Worm (Caenorhabditis elegans) whole organism, L3 larva: ENCODE measurements around the gene gst-41.

Experiments used
- ZK546.5 ChIP-seq: sonication (generic microtip); optimal IDR thresholded peaks from 2 replicates; lab custom pipeline; 2017; ENCODE audit warnings: missing biosample characterization, missing genetic modification characterization
- aly-2 ChIP-seq: fragments of 150-350 bp; optimal IDR thresholded peaks from 2 replicates; lab custom pipeline; 2014; ENCODE audit warnings: missing biosample characterization, missing genetic modification characterization
- ceh-28 ChIP-seq: fragments of 150-350 bp; optimal IDR thresholded peaks from 2 replicates; lab custom pipeline; 2014; ENCODE audit warnings: missing biosample characterization, missing genetic modification reagents, missing genetic modification characterization
- ceh-82 ChIP-seq: fragments of 150-350 bp; optimal IDR thresholded peaks from 2 replicates; lab custom pipeline; 2014; ENCODE audit warnings: missing biosample characterization, missing genetic modification characterization
- ceh-9 ChIP-seq: sonication (generic microtip); optimal IDR thresholded peaks from 2 replicates; lab custom pipeline; 2018; ENCODE audit warnings: missing biosample characterization, missing genetic modification characterization
- daf-12 ChIP-seq: fragments of 150-350 bp; optimal IDR thresholded peaks from 2 replicates; lab custom pipeline; 2014; ENCODE audit warnings: missing biosample characterization, missing genetic modification reagents, missing genetic modification characterization
- egl-27 ChIP-seq: sonication (generic microtip); optimal IDR thresholded peaks from 4 replicates; lab custom pipeline; 2017; ENCODE audit warnings: missing biosample characterization, missing genetic modification reagents, missing genetic modification characterization
- egl-5 ChIP-seq: fragments of 150-350 bp; optimal IDR thresholded peaks from 2 replicates; lab custom pipeline; 2017; ENCODE audit warnings: missing biosample characterization, missing genetic modification reagents, missing genetic modification characterization, inconsistent platforms
- elt-1 ChIP-seq: fragments of 150-350 bp; optimal IDR thresholded peaks from 2 replicates; lab custom pipeline; 2014; ENCODE audit warnings: missing biosample characterization, missing genetic modification characterization
- elt-2 ChIP-seq: sonication (generic microtip); optimal IDR thresholded peaks from 2 replicates; lab custom pipeline; 2016; ENCODE audit warnings: missing genetic modification reagents, mild to moderate bottlenecking, missing genetic modification characterization, missing compliant biosample characterization
- elt-3 ChIP-seq, 3 experiments: fragments of 150-350 bp in 1 of 3; sonication (generic microtip) in 2 of 3; optimal IDR thresholded peaks; 2 replicates in 2 of 3; 4 replicates in 1 of 3; lab custom pipeline; 2014 to 2017; ENCODE audit warnings: missing biosample characterization in 3 of 3, missing genetic modification characterization in 3 of 3
- fkh-10 ChIP-seq: sonication (generic microtip); optimal IDR thresholded peaks from 2 replicates; lab custom pipeline; 2017; ENCODE audit warnings: missing biosample characterization, missing genetic modification reagents, missing genetic modification characterization
- fos-1 ChIP-seq: fragments of 150-350 bp; optimal IDR thresholded peaks from 2 replicates; lab custom pipeline; 2014; ENCODE audit warnings: missing biosample characterization, missing genetic modification characterization
- jun-1 ChIP-seq: fragments of 150-350 bp; optimal IDR thresholded peaks from 2 replicates; lab custom pipeline; 2014; ENCODE audit warnings: missing biosample characterization, missing genetic modification reagents, missing genetic modification characterization
- lin-15B ChIP-seq: fragments of 150-350 bp; optimal IDR thresholded peaks from 2 replicates; lab custom pipeline; 2014; ENCODE audit warnings: missing biosample characterization, missing genetic modification characterization
- lin-39 ChIP-seq: fragments of 150-350 bp; optimal IDR thresholded peaks from 2 replicates; lab custom pipeline; 2018; ENCODE audit warnings: missing biosample characterization, missing genetic modification reagents, missing genetic modification characterization
- mdl-1 ChIP-seq: fragments of 150-350 bp; optimal IDR thresholded peaks from 2 replicates; lab custom pipeline; 2014; ENCODE audit warnings: missing biosample characterization, missing genetic modification characterization
- mml-1 ChIP-seq: fragments of 150-350 bp; sonication (generic microtip); optimal IDR thresholded peaks from 3 replicates; lab custom pipeline; 2014; ENCODE audit warnings: missing biosample characterization, missing genetic modification characterization
- nfya-1 ChIP-seq: sonication (generic microtip); optimal IDR thresholded peaks from 2 replicates; lab custom pipeline; 2017; ENCODE audit warnings: missing genetic modification characterization, mild to moderate bottlenecking, missing compliant biosample characterization, antibody characterized with exemption, moderate library complexity; ENCODE audit not compliant: insufficient read depth
- nhr-12 ChIP-seq: fragments of 150-350 bp; optimal IDR thresholded peaks from 2 replicates; lab custom pipeline; 2014; ENCODE audit warnings: missing biosample characterization, missing genetic modification characterization
- nhr-23 ChIP-seq: fragments of 150-350 bp; optimal IDR thresholded peaks from 2 replicates; lab custom pipeline; 2014; ENCODE audit warnings: missing biosample characterization, missing genetic modification reagents, missing genetic modification characterization
- nhr-25 ChIP-seq: sonication (generic microtip); optimal IDR thresholded peaks from 2 replicates; lab custom pipeline; 2017; ENCODE audit warnings: missing biosample characterization, missing genetic modification characterization
- nhr-28 ChIP-seq: fragments of 150-350 bp; optimal IDR thresholded peaks from 2 replicates; lab custom pipeline; 2014; ENCODE audit warnings: missing biosample characterization, missing genetic modification characterization
- nhr-67 ChIP-seq: fragments of 150-350 bp; optimal IDR thresholded peaks from 2 replicates; lab custom pipeline; 2014; ENCODE audit warnings: missing biosample characterization, missing genetic modification characterization
- nhr-76 ChIP-seq: fragments of 150-350 bp; sonication (generic microtip); optimal IDR thresholded peaks from 5 replicates; lab custom pipeline; 2014; ENCODE audit warnings: missing biosample characterization, missing genetic modification characterization
- nhr-77 ChIP-seq: fragments of 150-350 bp; optimal IDR thresholded peaks from 2 replicates; lab custom pipeline; 2014; ENCODE audit warnings: missing biosample characterization, missing genetic modification characterization
- pha-4 ChIP-seq: fragments of 150-350 bp; optimal IDR thresholded peaks from 2 replicates; lab custom pipeline; 2014; ENCODE audit warnings: missing biosample characterization, missing genetic modification reagents, missing genetic modification characterization
- pqm-1 ChIP-seq: fragments of 150-350 bp; optimal IDR thresholded peaks from 2 replicates; lab custom pipeline; 2017; ENCODE audit warnings: missing biosample characterization, missing genetic modification characterization, inconsistent platforms
- sea-2 ChIP-seq: fragments of 150-350 bp; sonication (generic microtip); optimal IDR thresholded peaks from 4 replicates; lab custom pipeline; 2014; ENCODE audit warnings: missing biosample characterization, missing genetic modification reagents, missing genetic modification characterization
- skn-1 ChIP-seq: fragments of 150-350 bp; optimal IDR thresholded peaks from 2 replicates; lab custom pipeline; 2014; ENCODE audit warnings: missing biosample characterization, missing genetic modification characterization
- snpc-4 ChIP-seq: fragments of 150-350 bp; optimal IDR thresholded peaks from 2 replicates; lab custom pipeline; 2014; ENCODE audit warnings: missing biosample characterization, missing genetic modification characterization
- tbx-2 ChIP-seq: sonication (generic microtip); optimal IDR thresholded peaks from 2 replicates; lab custom pipeline; 2016; ENCODE audit warnings: mild to moderate bottlenecking, missing genetic modification characterization, missing compliant biosample characterization
- unc-39 ChIP-seq: sonication (generic microtip); optimal IDR thresholded peaks from 4 replicates; lab custom pipeline; 2017; ENCODE audit warnings: missing biosample characterization, missing genetic modification characterization
- unc-62 ChIP-seq: fragments of 150-350 bp; sonication (generic microtip); optimal IDR thresholded peaks from 4 replicates; lab custom pipeline; 2014; ENCODE audit warnings: missing biosample characterization, missing genetic modification reagents, missing genetic modification characterization
- zag-1 ChIP-seq: fragments of 150-350 bp; optimal IDR thresholded peaks from 2 replicates; lab custom pipeline; 2014; ENCODE audit warnings: missing biosample characterization, missing genetic modification characterization
- ztf-4 ChIP-seq: fragments of 150-350 bp; optimal IDR thresholded peaks from 2 replicates; lab custom pipeline; 2014; ENCODE audit warnings: missing biosample characterization, missing genetic modification characterization

The gst-41 gene

ce11 chrV:7364059-7364458, 35.0 kb downstream of the gst-41 start, which contains the start of gene cyp-35A2:
TSS of gene cyp-35A2 (minus strand) at chrV:7364182.
- TF ChIP-seq pha-4 (tag; lab: Kevin White, UChicago) (no peak), egl-27 (tag; lab: Kevin White, UChicago) (no peak), lin-39 (tag; lab: Kevin White, UChicago) (no peak), ceh-28 (tag; lab: Kevin White, UChicago) (no peak), ceh-9 (tag; lab: Kevin White, UChicago) (no peak), elt-2 (tag; lab: Kevin White, UChicago) (peak; percentile 86), sea-2 (GFP tag; lab: Kevin White, UChicago) (no peak), ceh-82 (no peak), aly-2 (tag; lab: Kevin White, UChicago) (no peak), nhr-23 (tag; lab: Kevin White, UChicago) (no peak), snpc-4 (tag; lab: Kevin White, UChicago) (no peak), elt-1 (tag; lab: Kevin White, UChicago) (no peak), pqm-1 (tag; lab: Kevin White, UChicago) (peak; percentile 79), zag-1 (tag; lab: Kevin White, UChicago) (no peak), unc-39 (no peak), nhr-12 (tag; lab: Kevin White, UChicago) (no peak), nhr-77 (no peak)
- TF ChIP-seq, all 47 proteins: peak for 2

DNA sequence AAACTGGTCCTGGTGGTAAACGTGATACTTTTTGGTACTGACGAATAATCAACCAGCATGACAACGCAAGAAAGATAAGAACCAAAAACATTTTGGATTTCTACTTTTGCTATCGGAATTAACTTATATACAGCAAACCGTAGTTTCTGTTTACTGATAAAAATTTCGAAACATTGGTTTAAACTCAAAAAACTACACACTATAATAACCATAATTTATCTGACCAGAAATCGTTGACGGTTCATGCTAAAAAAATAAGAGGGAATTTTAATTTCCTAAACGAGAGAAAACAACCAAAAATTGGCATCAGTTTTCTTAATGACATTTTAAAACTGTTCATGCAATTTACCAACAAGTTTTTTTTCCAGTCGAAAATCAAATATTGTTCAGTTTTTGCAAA, 37.4 kb downstream of the gst-41 start, which contains the start of gene cyp-35A1:
Gene cyp-35A1, minus strand, starts transcription at position 101 of the 400 bp plus-strand sequence.
- TF ChIP-seq ceh-82 (no peak), elt-2 (tag; lab: Kevin White, UChicago) (no peak), nfya-1 (no peak), pqm-1 (tag; lab: Kevin White, UChicago) (no peak), skn-1 (tag; lab: Kevin White, UChicago) (no peak), lin-39 (tag; lab: Kevin White, UChicago) (no peak), nhr-67 (tag; lab: Kevin White, UChicago) (no peak), nhr-28 (tag; lab: Kevin White, UChicago) (no peak), nhr-77 (no peak), unc-62 (GFP tag; lab: Kevin White, UChicago) (no peak), fkh-10 (GFP tag; lab: Kevin White, UChicago) (no peak), nhr-25 (no peak), unc-39 (no peak)

ce11 chrV:7357132-7357531, 42.0 kb downstream of the gst-41 start, which contains the start of gene C03G6.6:
TSS of gene C03G6.6 (plus strand) at chrV:7357432.
- no peak for TF ChIP-seq aly-2 (tag; lab: Kevin White, UChicago)
- TF ChIP-seq ZK546.5 (tag; lab: Kevin White, UChicago), result no peak
- TF ChIP-seq lin-15B (tag; lab: Kevin White, UChicago), result no peak
- TF ChIP-seq tbx-2 (tag; lab: Kevin White, UChicago), result no peak
- no peak for TF ChIP-seq fkh-10 (GFP tag; lab: Kevin White, UChicago)
- no peak for TF ChIP-seq unc-62 (GFP tag; lab: Kevin White, UChicago)
- TF ChIP-seq mdl-1 (tag; lab: Kevin White, UChicago), result no peak
- no peak for TF ChIP-seq pqm-1 (tag; lab: Kevin White, UChicago)
- no peak for TF ChIP-seq pha-4 (tag; lab: Kevin White, UChicago)

DNA sequence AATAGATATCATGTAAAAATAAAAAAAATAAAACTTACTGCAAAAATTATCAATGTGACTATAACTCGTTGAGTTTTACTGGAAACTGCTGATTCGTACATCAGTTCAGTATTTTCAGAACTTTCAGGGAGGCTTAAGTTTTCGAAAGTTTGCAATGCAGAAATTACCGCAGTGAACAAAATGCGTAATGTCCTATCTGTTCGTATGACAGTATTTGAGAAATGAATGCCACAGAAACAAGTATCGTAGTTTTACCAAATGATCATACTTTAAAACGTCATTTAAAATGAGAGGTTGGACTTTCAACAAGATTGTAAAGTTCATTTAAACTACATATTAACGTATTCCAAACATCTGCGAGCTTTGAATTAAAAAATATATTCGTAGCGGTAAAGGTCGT, 42.4 kb downstream of the gst-41 start, which contains the start of gene C03G6.21:
Gene C03G6.21, minus strand, starts transcription at position 101 of the 400 bp plus-strand sequence.
- TF ChIP-seq nhr-76 (tag; lab: Kevin White, UChicago), result no peak
- no peak for TF ChIP-seq aly-2 (tag; lab: Kevin White, UChicago)
- no peak for TF ChIP-seq fos-1 (tag; lab: Kevin White, UChicago)
- no peak for TF ChIP-seq snpc-4 (tag; lab: Kevin White, UChicago)
- no peak for TF ChIP-seq sea-2 (GFP tag; lab: Kevin White, UChicago)
- no peak for TF ChIP-seq nhr-12 (tag; lab: Kevin White, UChicago)
- no peak for TF ChIP-seq elt-3 (tag; optimal IDR thresholded peaks at IDR 0.05; lab: Kevin White, UChicago)
- TF ChIP-seq egl-27 (tag; lab: Kevin White, UChicago), result no peak
- no peak for TF ChIP-seq ZK546.5 (tag; lab: Kevin White, UChicago)
- TF ChIP-seq, all 47 proteins: peak for 0

ce11 chrV:7355464-7355863, 43.6 kb downstream of the gst-41 start, which contains the start of gene tag-293:
TSS of gene tag-293 (minus strand) at chrV:7355564.
- TF ChIP-seq aly-2 (tag; lab: Kevin White, UChicago) (no peak), egl-27 (tag; lab: Kevin White, UChicago) (no peak), mml-1 (no peak), lin-15B (tag; lab: Kevin White, UChicago) (no peak), pqm-1 (tag; lab: Kevin White, UChicago) (no peak), nhr-77 (no peak), nhr-12 (tag; lab: Kevin White, UChicago) (no peak), daf-12 (tag; lab: Kevin White, UChicago) (no peak), nhr-67 (tag; lab: Kevin White, UChicago) (no peak), ztf-4 (tag; lab: Kevin White, UChicago) (no peak), jun-1 (no peak), egl-5 (no peak)
